Worm (Caenorhabditis elegans): Measurements from ENCODE around the gene B0554.7.

DNA sequence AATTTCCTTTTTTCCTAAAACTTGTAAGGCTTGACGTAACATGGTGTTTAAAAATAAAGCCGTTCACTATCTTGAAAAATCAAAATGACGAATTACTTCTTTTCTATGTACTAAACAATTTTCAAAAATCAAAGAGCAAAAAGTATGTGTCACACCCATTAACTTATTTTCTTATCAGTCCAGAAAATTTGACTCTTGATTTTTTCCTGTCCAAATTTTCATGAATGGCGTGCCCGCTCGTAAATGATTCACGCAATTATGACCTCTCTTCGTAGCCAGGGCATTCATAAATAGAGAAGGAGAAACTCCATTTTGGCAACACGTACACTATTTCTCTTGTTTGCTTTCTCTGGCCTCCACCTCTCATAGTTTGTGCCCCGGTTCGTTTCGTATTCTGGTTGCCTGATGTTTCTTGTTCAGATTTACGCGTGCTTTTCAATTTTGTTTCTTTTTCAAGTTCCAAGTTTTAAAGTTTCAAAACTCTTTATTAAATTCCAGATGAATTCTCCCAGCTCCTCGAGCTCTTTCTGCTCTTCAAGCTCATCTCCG, 36.9 kb upstream of the B0554.7 start, which contains the start of gene nhr-55:
- TF ChIP-seq ztf-29 (GFP tag; IDR thresholded peaks at IDR 0.05) (no peak), cog-1 (tag; optimal IDR thresholded peaks at IDR 0.05) (no peak), klf-2 (GFP tag; conservative IDR thresholded peaks at IDR 0.05) (no peak), med-1 (GFP tag; optimal IDR thresholded peaks at IDR 0.05; ENCODE audit: insufficient read depth) (no peak), flt-1 (GFP tag; IDR thresholded peaks at IDR 0.05) (no peak), ztf-23 (GFP tag; IDR thresholded peaks at IDR 0.05) (no peak), T22C8.4 (GFP tag; IDR thresholded peaks at IDR 0.05) (no peak), ref-1 (GFP tag; conservative IDR thresholded peaks at IDR 0.05) (no peak)
